Fruit fly (Drosophila melanogaster): ENCODE results near the gene Acp95EF.

The Acp95EF gene

dm6 chr3R:24276104-24277008 lies 47.6 kb downstream of the Acp95EF start, which contains the start of gene Orct:
Gene Orct (plus strand): TSS chr3R:24276260.
- no peak for TF ChIP-seq CG17801 (GFP tag; optimal IDR thresholded peaks at IDR 0.05; ENCODE audit: partially characterized antibody)

- TF ChIP-seq CG17801 (GFP tag; optimal IDR thresholded peaks at IDR 0.05; ENCODE audit: partially characterized antibody) = peak; percentile 45
These were observed 50.0 kb downstream of the Acp95EF start for dm6 chr3R:24278738-24279137.

Measured in ovary, adult (tissue).